Fruit fly (Drosophila melanogaster): ENCODE measurements around the gene CG15528.

CG15528 gene

dm6 chr3R:30095855-30096254, 43.9 kb upstream of the CG15528 start:
- TF ChIP-seq CG14711 (tag; optimal IDR thresholded peaks at IDR 0.05) (peak; percentile 10), ovo (GFP tag; optimal IDR thresholded peaks at IDR 0.05) (no peak), CG33017 (tag; optimal IDR thresholded peaks at IDR 0.05) (no peak), cic (GFP tag; optimal IDR thresholded peaks at IDR 0.05) (no peak), CG11617 (GFP tag; optimal IDR thresholded peaks at IDR 0.05) (no peak), toe (GFP tag; optimal IDR thresholded peaks at IDR 0.05) (no peak), CG7101 (tag; optimal IDR thresholded peaks at IDR 0.05) (peak; percentile 19), CG12768 (GFP tag; optimal IDR thresholded peaks at IDR 0.05) (no peak), cnc (optimal IDR thresholded peaks at IDR 0.05) (no peak), bab1 (GFP tag; optimal IDR thresholded peaks at IDR 0.05) (no peak), pad (GFP tag; optimal IDR thresholded peaks at IDR 0.05) (no peak), CG5204 (GFP tag; optimal IDR thresholded peaks at IDR 0.05) (no peak)

- TF ChIP-seq Clk (GFP tag; optimal IDR thresholded peaks at IDR 0.05) (no peak), CG12768 (GFP tag; optimal IDR thresholded peaks at IDR 0.05) (no peak), Mnt (GFP tag; optimal IDR thresholded peaks at IDR 0.05) (no peak), CG5204 (GFP tag; optimal IDR thresholded peaks at IDR 0.05) (no peak), CG1620 (GFP tag; optimal IDR thresholded peaks at IDR 0.05) (no peak), ovo (GFP tag; optimal IDR thresholded peaks at IDR 0.05) (no peak), Crg-1 (GFP tag; optimal IDR thresholded peaks at IDR 0.05) (no peak), pad (GFP tag; optimal IDR thresholded peaks at IDR 0.05) (no peak), cic (GFP tag; optimal IDR thresholded peaks at IDR 0.05) (no peak), CG33017 (tag; optimal IDR thresholded peaks at IDR 0.05) (no peak), CG7045 (GFP tag; optimal IDR thresholded peaks at IDR 0.05) (no peak), bab1 (GFP tag; optimal IDR thresholded peaks at IDR 0.05) (no peak), cnc (optimal IDR thresholded peaks at IDR 0.05) (no peak), toe (GFP tag; optimal IDR thresholded peaks at IDR 0.05) (no peak), CG14711 (tag; optimal IDR thresholded peaks at IDR 0.05) (no peak), CG7101 (tag; optimal IDR thresholded peaks at IDR 0.05) (no peak), tj (GFP tag; optimal IDR thresholded peaks at IDR 0.05) (no peak), Hr96 (GFP tag; optimal IDR thresholded peaks at IDR 0.05) (no peak), CG11617 (GFP tag; optimal IDR thresholded peaks at IDR 0.05) (no peak), kay (GFP tag; ENCODE audit: borderline replicate concordance) (no peak)
These were observed 43.5 kb upstream of the CG15528 start for dm6 chr3R:30095381-30095780.

- TF ChIP-seq toe (GFP tag; optimal IDR thresholded peaks at IDR 0.05) (no peak), bab1 (GFP tag; optimal IDR thresholded peaks at IDR 0.05) (no peak), cnc (optimal IDR thresholded peaks at IDR 0.05) (no peak), tj (GFP tag; optimal IDR thresholded peaks at IDR 0.05) (no peak), CG11617 (GFP tag; optimal IDR thresholded peaks at IDR 0.05) (no peak), CG7101 (tag; optimal IDR thresholded peaks at IDR 0.05) (no peak), Clk (GFP tag; optimal IDR thresholded peaks at IDR 0.05) (no peak), CG1620 (GFP tag; optimal IDR thresholded peaks at IDR 0.05) (no peak), Hr96 (GFP tag; optimal IDR thresholded peaks at IDR 0.05) (no peak), CG7045 (GFP tag; optimal IDR thresholded peaks at IDR 0.05) (no peak), cic (GFP tag; optimal IDR thresholded peaks at IDR 0.05) (no peak), CG14711 (tag; optimal IDR thresholded peaks at IDR 0.05) (no peak), Mnt (GFP tag; optimal IDR thresholded peaks at IDR 0.05) (no peak), CG12768 (GFP tag; optimal IDR thresholded peaks at IDR 0.05) (no peak), Crg-1 (GFP tag; optimal IDR thresholded peaks at IDR 0.05) (no peak), CG5204 (GFP tag; optimal IDR thresholded peaks at IDR 0.05) (no peak), kay (GFP tag; ENCODE audit: borderline replicate concordance) (no peak), CG33017 (tag; optimal IDR thresholded peaks at IDR 0.05) (no peak), ovo (GFP tag; optimal IDR thresholded peaks at IDR 0.05) (no peak)
These were observed 40.8 kb upstream of the CG15528 start for dm6 chr3R:30092700-30093044.

- TF ChIP-seq kay (GFP tag; ENCODE audit: borderline replicate concordance) = peak; percentile 54
- TF ChIP-seq CG1620 (GFP tag; optimal IDR thresholded peaks at IDR 0.05) = no peak
- TF ChIP-seq Mnt (GFP tag; optimal IDR thresholded peaks at IDR 0.05) = no peak
- no peak for TF ChIP-seq ovo (GFP tag; optimal IDR thresholded peaks at IDR 0.05)
- no peak for TF ChIP-seq bab1 (GFP tag; optimal IDR thresholded peaks at IDR 0.05)
- no peak for TF ChIP-seq CG7101 (tag; optimal IDR thresholded peaks at IDR 0.05)
These were observed 40.1 kb upstream of the CG15528 start for dm6 chr3R:30091795-30092699.

dm6 chr3R:30090261-30091006, 38.5 kb upstream of the CG15528 start:
- TF ChIP-seq CG14711 (tag; optimal IDR thresholded peaks at IDR 0.05) (no peak), CG7045 (GFP tag; optimal IDR thresholded peaks at IDR 0.05) (peak; percentile 21)

- no peak for TF ChIP-seq CG1620 (GFP tag; optimal IDR thresholded peaks at IDR 0.05)
- no peak for TF ChIP-seq cnc (optimal IDR thresholded peaks at IDR 0.05)
- TF ChIP-seq CG11617 (GFP tag; optimal IDR thresholded peaks at IDR 0.05) = peak; percentile 32
- peak; percentile 64 for TF ChIP-seq kay (GFP tag; ENCODE audit: borderline replicate concordance)
- TF ChIP-seq CG14711 (tag; optimal IDR thresholded peaks at IDR 0.05) = no peak
- peak; percentile 18 for TF ChIP-seq cic (GFP tag; optimal IDR thresholded peaks at IDR 0.05)
- peak; percentile 56 for TF ChIP-seq CG7045 (GFP tag; optimal IDR thresholded peaks at IDR 0.05)
- TF ChIP-seq ovo (GFP tag; optimal IDR thresholded peaks at IDR 0.05) = no peak
- TF ChIP-seq CG7101 (tag; optimal IDR thresholded peaks at IDR 0.05) = peak; percentile 35
- peak; percentile 20 for TF ChIP-seq toe (GFP tag; optimal IDR thresholded peaks at IDR 0.05)
- no peak for TF ChIP-seq pad (GFP tag; optimal IDR thresholded peaks at IDR 0.05)
- no peak for TF ChIP-seq bab1 (GFP tag; optimal IDR thresholded peaks at IDR 0.05)
- TF ChIP-seq CG12768 (GFP tag; optimal IDR thresholded peaks at IDR 0.05) = no peak
- TF ChIP-seq CG5204 (GFP tag; optimal IDR thresholded peaks at IDR 0.05) = peak; percentile 66
- TF ChIP-seq Crg-1 (GFP tag; optimal IDR thresholded peaks at IDR 0.05) = no peak
- no peak for TF ChIP-seq CG33017 (tag; optimal IDR thresholded peaks at IDR 0.05)
- TF ChIP-seq Hr96 (GFP tag; optimal IDR thresholded peaks at IDR 0.05) = no peak
- TF ChIP-seq Mnt (GFP tag; optimal IDR thresholded peaks at IDR 0.05) = no peak
- no peak for TF ChIP-seq tj (GFP tag; optimal IDR thresholded peaks at IDR 0.05)
- no peak for TF ChIP-seq Clk (GFP tag; optimal IDR thresholded peaks at IDR 0.05)
These were observed 32.2 kb upstream of the CG15528 start for dm6 chr3R:30084137-30084536.
